Worm (Caenorhabditis elegans) whole organism, early embryonic: ENCODE measurements around the gene fbxa-215.

ENCODE experiments used
- ama-1 ChIP-seq: fragments of 150-350 bp; optimal IDR thresholded peaks from 2 replicates; lab custom pipeline; 2014
- scrt-1 ChIP-seq: fragments of 200-800 bp; sonication (Bioruptor generic); IDR thresholded peaks from 2 replicates; pipeline ENCODE4 v1.3.6; 2022; ENCODE audit warnings: missing genetic modification characterization, missing compliant biosample characterization

ce11 chrIV:13665073-13665472 is 1.6 kb downstream of the fbxa-215 start:
- TF ChIP-seq scrt-1 (GFP tag; lab: Robert Waterston, UW) (no peak), ama-1 (lab: Kevin White, UChicago) (no peak)
